Fruit fly (Drosophila melanogaster) S2 (cell line): Measurements from ENCODE around the gene CG10984.

Experiments used
- CG8478 ChIP-seq: fragments of >200 bp; optimal IDR thresholded peaks from 2 replicates; lab custom pipeline; 2018
- CTCF ChIP-seq, 2 experiments: fragments of >200 bp; optimal IDR thresholded peaks; 2 replicates each; lab custom pipeline; 2018

- TF ChIP-seq CTCF (optimal IDR thresholded peaks at IDR 0.05; lab: Kevin White, UChicago) (no peak), CG8478 (lab: Kevin White, UChicago) (no peak)
Observed at dm6 chr3L:12711418-12711817, 38.5 kb upstream of the CG10984 start.
